Worm (Caenorhabditis elegans) whole organism, midembryonic: ENCODE data around the gene T06D8.10.

Experiments
- T22C8.4 ChIP-seq: fragments of 200-800 bp; sonication (Bioruptor generic); IDR thresholded peaks from 2 replicates; pipeline ENCODE4 v1.3.6; 2022; ENCODE audit warnings: missing genetic modification characterization, missing compliant biosample characterization
- cog-1 ChIP-seq: sonication (generic microtip); optimal IDR thresholded peaks from 2 replicates; lab custom pipeline; 2016; ENCODE audit warnings: missing genetic modification characterization, missing compliant biosample characterization
- flt-1 ChIP-seq: fragments of 200-800 bp; sonication (Bioruptor generic); IDR thresholded peaks from 2 replicates; pipeline ENCODE4 v1.3.6; 2022; ENCODE audit warnings: missing genetic modification characterization, missing compliant biosample characterization
- klf-2 ChIP-seq: fragments of 200-800 bp; sonication (Bioruptor generic); conservative IDR thresholded peaks from 2 replicates; pipeline ENCODE4 v1.3.6; 2022; ENCODE audit warnings: missing genetic modification reagents, missing genetic modification characterization, missing compliant biosample characterization
- med-1 ChIP-seq: sonication (generic microtip); optimal IDR thresholded peaks from 2 replicates; lab custom pipeline; 2017; ENCODE audit warnings: missing genetic modification characterization, mild to moderate bottlenecking, missing compliant biosample characterization, antibody characterized with exemption, missing genetic modification reagents; ENCODE audit not compliant: insufficient read depth
- ref-1 ChIP-seq: fragments of 200-800 bp; sonication (Bioruptor generic); conservative IDR thresholded peaks from 2 replicates; pipeline ENCODE4 v1.3.6; 2022; ENCODE audit warnings: missing genetic modification reagents, missing genetic modification characterization, missing compliant biosample characterization
- tab-1 ChIP-seq: fragments of 200-800 bp; sonication (Bioruptor generic); IDR thresholded peaks from 2 replicates; pipeline ENCODE4 v1.3.6; 2022; ENCODE audit warnings: missing genetic modification characterization, missing compliant biosample characterization
- ztf-29 ChIP-seq: fragments of 200-800 bp; sonication (Bioruptor generic); IDR thresholded peaks from 2 replicates; pipeline ENCODE4 v1.3.6; 2022; ENCODE audit warnings: missing genetic modification reagents, missing genetic modification characterization, missing compliant biosample characterization

DNA sequence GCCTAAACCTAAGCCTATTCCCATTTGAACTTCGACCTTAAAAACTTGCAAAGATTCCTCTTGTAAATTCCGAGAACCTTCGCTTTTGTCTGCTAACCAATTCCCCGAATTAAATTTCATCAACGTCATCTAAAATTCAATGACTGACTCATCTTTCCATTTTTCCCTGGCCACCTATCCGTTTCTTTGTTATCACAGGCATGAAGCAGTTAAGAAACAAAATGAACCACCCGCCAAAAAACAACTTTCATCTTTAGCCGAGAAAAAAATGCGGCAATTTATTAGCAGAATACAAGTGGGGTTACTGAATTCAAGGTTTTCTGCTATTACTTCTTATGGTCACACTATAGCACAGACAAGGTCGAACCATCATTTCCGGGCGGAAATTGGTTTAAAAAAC is 42.6 kb downstream of the T06D8.10 start:
- no peak for TF ChIP-seq T22C8.4 (GFP tag; lab: Robert Waterston, UW)
- TF ChIP-seq med-1 (GFP tag; lab: Kevin White, UChicago), result no peak
- TF ChIP-seq ref-1 (GFP tag; lab: Robert Waterston, UW), result no peak
- no peak for TF ChIP-seq flt-1 (GFP tag; lab: Robert Waterston, UW)
- TF ChIP-seq tab-1 (GFP tag; lab: Robert Waterston, UW), result no peak
- TF ChIP-seq ztf-29 (GFP tag; lab: Robert Waterston, UW), result no peak
- TF ChIP-seq cog-1 (tag; lab: Kevin White, UChicago), result no peak
- TF ChIP-seq klf-2 (GFP tag; lab: Robert Waterston, UW), result no peak
